Worm (Caenorhabditis elegans) whole organism, midembryonic: Measurements from ENCODE around the gene F53A3.7.

Experiments used
- cog-1 ChIP-seq: sonication (generic microtip); optimal IDR thresholded peaks from 2 replicates; lab custom pipeline; 2016; ENCODE audit warnings: missing genetic modification characterization, missing compliant biosample characterization
- flt-1 ChIP-seq: fragments of 200-800 bp; sonication (Bioruptor generic); IDR thresholded peaks from 2 replicates; pipeline ENCODE4 v1.3.6; 2022; ENCODE audit warnings: missing genetic modification characterization, missing compliant biosample characterization
- klf-2 ChIP-seq: fragments of 200-800 bp; sonication (Bioruptor generic); conservative IDR thresholded peaks from 2 replicates; pipeline ENCODE4 v1.3.6; 2022; ENCODE audit warnings: missing genetic modification reagents, missing genetic modification characterization, missing compliant biosample characterization
- ref-1 ChIP-seq: fragments of 200-800 bp; sonication (Bioruptor generic); conservative IDR thresholded peaks from 2 replicates; pipeline ENCODE4 v1.3.6; 2022; ENCODE audit warnings: missing genetic modification reagents, missing genetic modification characterization, missing compliant biosample characterization
- tab-1 ChIP-seq: fragments of 200-800 bp; sonication (Bioruptor generic); IDR thresholded peaks from 2 replicates; pipeline ENCODE4 v1.3.6; 2022; ENCODE audit warnings: missing genetic modification characterization, missing compliant biosample characterization

ce11 chrIII:1977424-1977823 lies 26.1 kb downstream of the F53A3.7 start:
- no peak for TF ChIP-seq cog-1 (tag; lab: Kevin White, UChicago)
- no peak for TF ChIP-seq flt-1 (GFP tag; lab: Robert Waterston, UW)
- no peak for TF ChIP-seq tab-1 (GFP tag; lab: Robert Waterston, UW)
- no peak for TF ChIP-seq klf-2 (GFP tag; lab: Robert Waterston, UW)
- TF ChIP-seq ref-1 (GFP tag; lab: Robert Waterston, UW), result no peak
